Worm (Caenorhabditis elegans) whole organism, L1 larva: ENCODE data around the gene clec-264.

Experiments used
- C04F5.9 ChIP-seq: sonication (generic microtip); optimal IDR thresholded peaks from 2 replicates; lab custom pipeline; 2016; ENCODE audit warnings: missing genetic modification characterization, missing compliant biosample characterization
- C16A3.4 ChIP-seq: fragments of 150-350 bp; optimal IDR thresholded peaks from 2 replicates; lab custom pipeline; 2014; ENCODE audit warnings: missing biosample characterization, missing genetic modification characterization
- F16B12.6 ChIP-seq: fragments of 150-350 bp; optimal IDR thresholded peaks from 2 replicates; lab custom pipeline; 2014; ENCODE audit warnings: missing biosample characterization, missing genetic modification characterization
- Y116A8C.19 ChIP-seq: sonication (generic microtip); optimal IDR thresholded peaks from 2 replicates; lab custom pipeline; 2016; ENCODE audit warnings: missing compliant biosample characterization, missing genetic modification characterization, borderline replicate concordance
- aly-2 ChIP-seq: fragments of 150-350 bp; optimal IDR thresholded peaks from 2 replicates; lab custom pipeline; 2014; ENCODE audit warnings: missing biosample characterization, missing genetic modification characterization
- ama-1 ChIP-seq: fragments of 150-350 bp; optimal IDR thresholded peaks from 2 replicates; lab custom pipeline; 2014
- blmp-1 ChIP-seq: fragments of 150-350 bp; optimal IDR thresholded peaks from 2 replicates; lab custom pipeline; 2014; ENCODE audit warnings: missing biosample characterization, missing genetic modification characterization
- ceh-63 ChIP-seq: fragments of 200-800 bp; sonication (Bioruptor generic); optimal IDR thresholded peaks from 2 replicates; lab custom pipeline; 2018; ENCODE audit warnings: mild to moderate bottlenecking, missing genetic modification characterization, missing compliant biosample characterization
- ceh-90 ChIP-seq: sonication (generic microtip); optimal IDR thresholded peaks from 2 replicates; lab custom pipeline; 2016; ENCODE audit warnings: missing genetic modification characterization, missing compliant biosample characterization
- ces-1 ChIP-seq: fragments of 150-350 bp; optimal IDR thresholded peaks from 2 replicates; lab custom pipeline; 2014; ENCODE audit warnings: missing biosample characterization, missing genetic modification reagents, missing genetic modification characterization
- dpl-1 ChIP-seq, 3 experiments: fragments of 150-350 bp in 2 of 3; sonication (generic microtip) in 1 of 3; optimal IDR thresholded peaks; 2 replicates each; lab custom pipeline; 2014 to 2017; ENCODE audit warnings: missing biosample characterization in 3 of 3, missing genetic modification characterization in 3 of 3, missing genetic modification reagents in 3 of 3
- elt-2 ChIP-seq: sonication (generic microtip); optimal IDR thresholded peaks from 2 replicates; lab custom pipeline; 2016; ENCODE audit warnings: missing genetic modification characterization, mild to moderate bottlenecking, inconsistent platforms, missing compliant biosample characterization, missing genetic modification reagents
- elt-3 ChIP-seq, 6 experiments: fragments of 150-350 bp in 1 of 6; sonication (generic microtip); optimal IDR thresholded peaks; 2 replicates each; lab custom pipeline; 2017 to 2018; ENCODE audit warnings: missing biosample characterization in 6 of 6, missing genetic modification characterization in 6 of 6, inconsistent platforms in 1 of 6
- fkh-4 ChIP-seq: sonication (generic microtip); optimal IDR thresholded peaks from 2 replicates; lab custom pipeline; 2016; ENCODE audit warnings: missing compliant biosample characterization, missing genetic modification characterization, borderline replicate concordance
- fos-1 ChIP-seq: fragments of 150-350 bp; optimal IDR thresholded peaks from 2 replicates; lab custom pipeline; 2014; ENCODE audit warnings: missing biosample characterization, missing genetic modification characterization
- hpl-2 ChIP-seq: fragments of 150-350 bp; optimal IDR thresholded peaks from 2 replicates; lab custom pipeline; 2014; ENCODE audit warnings: missing biosample characterization, missing genetic modification reagents, missing genetic modification characterization
- irx-1 ChIP-seq: sonication (generic microtip); optimal IDR thresholded peaks from 2 replicates; lab custom pipeline; 2016; ENCODE audit warnings: missing genetic modification characterization, missing compliant biosample characterization
- lin-14 ChIP-seq: fragments of 200-800 bp; sonication (Bioruptor generic); optimal IDR thresholded peaks from 2 replicates; lab custom pipeline; 2018; ENCODE audit warnings: mild to moderate bottlenecking, missing genetic modification characterization, moderate library complexity, missing compliant biosample characterization
- lin-15B ChIP-seq: fragments of 150-350 bp; sonication (generic microtip); optimal IDR thresholded peaks from 3 replicates; lab custom pipeline; 2014; ENCODE audit warnings: missing biosample characterization, missing genetic modification characterization
- lin-35 ChIP-seq, 2 experiments: fragments of 150-350 bp; optimal IDR thresholded peaks; 2 replicates each; lab custom pipeline; 2014; ENCODE audit warnings: missing biosample characterization in 2 of 2, missing genetic modification characterization in 2 of 2, missing genetic modification reagents in 2 of 2
- lir-3 ChIP-seq: sonication (generic microtip); optimal IDR thresholded peaks from 2 replicates; lab custom pipeline; 2016; ENCODE audit warnings: mild to moderate bottlenecking, missing genetic modification characterization, moderate library complexity, missing compliant biosample characterization; ENCODE audit not compliant: poor library complexity
- lsy-2 ChIP-seq, 2 experiments: fragments of 150-350 bp; optimal IDR thresholded peaks; 2 replicates each; lab custom pipeline; 2014; ENCODE audit warnings: missing biosample characterization in 2 of 2, missing genetic modification characterization in 2 of 2
- mdl-1 ChIP-seq, 2 experiments: fragments of 150-350 bp; optimal IDR thresholded peaks; 2 replicates each; lab custom pipeline; 2014 to 2017; ENCODE audit warnings: missing biosample characterization in 2 of 2, missing genetic modification characterization in 2 of 2, inconsistent platforms in 1 of 2
- mep-1 ChIP-seq: fragments of 150-350 bp; optimal IDR thresholded peaks from 2 replicates; lab custom pipeline; 2014; ENCODE audit warnings: missing biosample characterization, missing genetic modification characterization
- nhr-20 ChIP-seq: sonication (generic microtip); optimal IDR thresholded peaks from 2 replicates; lab custom pipeline; 2016; ENCODE audit warnings: mild to moderate bottlenecking, missing genetic modification characterization, missing compliant biosample characterization
- nhr-47 ChIP-seq: sonication (generic microtip); optimal IDR thresholded peaks from 2 replicates; lab custom pipeline; 2016; ENCODE audit warnings: mild to moderate bottlenecking, missing genetic modification characterization, moderate library complexity, missing compliant biosample characterization
- nhr-84 ChIP-seq: sonication (generic microtip); optimal IDR thresholded peaks from 2 replicates; lab custom pipeline; 2017; ENCODE audit warnings: missing biosample characterization, missing genetic modification characterization
- nhr-85 ChIP-seq: sonication (generic microtip); peaks from one replicate; lab custom pipeline; 2016; ENCODE audit warnings: missing genetic modification characterization, inconsistent platforms, missing compliant biosample characterization
- pag-3 ChIP-seq: sonication (generic microtip); optimal IDR thresholded peaks from 2 replicates; lab custom pipeline; 2017; ENCODE audit warnings: missing genetic modification characterization, mild to moderate bottlenecking, missing compliant biosample characterization, antibody characterized with exemption, borderline replicate concordance; ENCODE audit not compliant: insufficient read depth
- pqm-1 ChIP-seq: sonication (generic microtip); optimal IDR thresholded peaks from 3 replicates; lab custom pipeline; 2017; ENCODE audit warnings: missing biosample characterization, missing genetic modification characterization
- rnt-1 ChIP-seq: sonication (generic microtip); optimal IDR thresholded peaks from 2 replicates; lab custom pipeline; 2016; ENCODE audit warnings: mild to moderate bottlenecking, missing genetic modification characterization, moderate library complexity, missing compliant biosample characterization
- skn-1 ChIP-seq: fragments of 150-350 bp; optimal IDR thresholded peaks from 2 replicates; lab custom pipeline; 2014; ENCODE audit warnings: missing biosample characterization, missing genetic modification characterization
- snpc-4 ChIP-seq: fragments of 150-350 bp; optimal IDR thresholded peaks from 2 replicates; lab custom pipeline; 2014; ENCODE audit warnings: missing biosample characterization, missing genetic modification characterization
- snu-23 ChIP-seq: sonication (generic microtip); optimal IDR thresholded peaks from 2 replicates; lab custom pipeline; 2016; ENCODE audit warnings: missing genetic modification characterization, missing compliant biosample characterization
- sptf-1 ChIP-seq: fragments of 150-350 bp; optimal IDR thresholded peaks from 2 replicates; lab custom pipeline; 2014; ENCODE audit warnings: missing biosample characterization, missing genetic modification characterization
- tlp-1 ChIP-seq: fragments of 150-350 bp; optimal IDR thresholded peaks from 2 replicates; lab custom pipeline; 2014; ENCODE audit warnings: missing biosample characterization, missing genetic modification characterization
- unc-62 ChIP-seq: fragments of 150-350 bp; optimal IDR thresholded peaks from 2 replicates; lab custom pipeline; 2014; ENCODE audit warnings: missing biosample characterization, missing genetic modification reagents, missing genetic modification characterization
- unc-98 ChIP-seq: fragments of 200-800 bp; sonication (Bioruptor generic); IDR thresholded peaks from 2 replicates; pipeline ENCODE4 v1.3.6; 2022; ENCODE audit warnings: missing genetic modification characterization, missing compliant biosample characterization
- vab-15 ChIP-seq: sonication (generic microtip); optimal IDR thresholded peaks from 2 replicates; lab custom pipeline; 2017; ENCODE audit warnings: missing genotype, mild to moderate bottlenecking, missing genetic modification characterization, missing compliant biosample characterization
- ztf-11 ChIP-seq, 2 experiments: sonication (generic microtip); optimal IDR thresholded peaks; 2 replicates each; lab custom pipeline; 2016 to 2017; ENCODE audit warnings: missing genetic modification characterization in 2 of 2, missing biosample characterization in 1 of 2, missing compliant biosample characterization in 1 of 2
- ztf-4 ChIP-seq: fragments of 150-350 bp; optimal IDR thresholded peaks from 2 replicates; lab custom pipeline; 2014; ENCODE audit warnings: missing biosample characterization, missing genetic modification characterization

The clec-264 gene

DNA sequence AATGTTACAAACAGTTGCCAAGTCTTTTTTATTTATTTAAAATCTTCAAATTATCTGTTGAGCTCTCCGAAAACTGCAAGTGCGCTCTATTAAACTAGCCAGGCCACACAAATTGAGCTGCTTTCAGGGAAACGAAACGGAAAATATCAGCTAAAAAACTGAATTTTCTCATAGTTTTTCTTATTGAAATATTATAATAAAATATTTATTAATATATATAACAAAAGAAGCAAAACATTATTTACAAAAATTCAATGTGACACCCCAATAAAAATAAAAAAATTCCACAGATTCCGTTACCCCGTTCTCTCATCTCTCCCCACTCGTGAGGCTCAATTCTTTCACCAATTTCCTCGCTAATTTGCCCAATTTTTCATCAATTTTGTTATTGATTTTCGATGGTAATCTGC, 17.9 kb downstream of the clec-264 start (continued):
- TF ChIP-seq dpl-1 (GFP tag; optimal IDR thresholded peaks at IDR 0.05; lab: Kevin White, UChicago) = peak in 1 of 3 experiments; percentile 42
- TF ChIP-seq hpl-2 = no peak
- no peak for TF ChIP-seq pqm-1 (tag; lab: Kevin White, UChicago)
- TF ChIP-seq rnt-1 (tag; lab: Kevin White, UChicago) = no peak
- no peak for TF ChIP-seq irx-1
- TF ChIP-seq blmp-1 = no peak
- TF ChIP-seq fkh-4 (tag; lab: Kevin White, UChicago) = no peak
- no peak for TF ChIP-seq ztf-4 (tag; lab: Kevin White, UChicago)
- TF ChIP-seq sptf-1 = no peak
- TF ChIP-seq ceh-90 (tag; lab: Kevin White, UChicago) = no peak
- TF ChIP-seq elt-3 (tag; optimal IDR thresholded peaks at IDR 0.05; lab: Kevin White, UChicago) = no peak
- TF ChIP-seq vab-15 (tag; lab: Kevin White, UChicago) = no peak
- peak; percentile 74 for TF ChIP-seq unc-98 (GFP tag; lab: Robert Waterston, UW)
- no peak for TF ChIP-seq aly-2 (tag; lab: Kevin White, UChicago)
- TF ChIP-seq ztf-11 (tag; optimal IDR thresholded peaks at IDR 0.05; lab: Kevin White, UChicago) = no peak
- TF ChIP-seq F16B12.6 (tag; lab: Kevin White, UChicago) = no peak
- peak in 1 of 2 experiments; percentile 53 for TF ChIP-seq lsy-2 (tag; optimal IDR thresholded peaks at IDR 0.05; lab: Kevin White, UChicago)
- no peak for TF ChIP-seq Y116A8C.19 (tag; lab: Kevin White, UChicago)
- TF ChIP-seq C16A3.4 = peak; percentile 22
- TF ChIP-seq snu-23 = peak; percentile 36
- TF ChIP-seq nhr-84 = no peak
- no peak for TF ChIP-seq ama-1 (lab: Kevin White, UChicago)
- no peak for TF ChIP-seq ceh-63 (GFP tag; lab: Kevin White, UChicago)
- TF ChIP-seq pag-3 (tag; lab: Kevin White, UChicago) = no peak
- peak; percentile 37 for TF ChIP-seq lir-3 (tag; lab: Kevin White, UChicago)
- TF ChIP-seq nhr-20 (tag; lab: Kevin White, UChicago) = no peak
- no peak for TF ChIP-seq snpc-4 (tag; lab: Kevin White, UChicago)
- TF ChIP-seq ces-1 = no peak
- no peak for TF ChIP-seq C04F5.9 (tag; lab: Kevin White, UChicago)
- TF ChIP-seq fos-1 (tag; lab: Kevin White, UChicago) = no peak
- TF ChIP-seq tlp-1 (tag; lab: Kevin White, UChicago) = no peak

DNA sequence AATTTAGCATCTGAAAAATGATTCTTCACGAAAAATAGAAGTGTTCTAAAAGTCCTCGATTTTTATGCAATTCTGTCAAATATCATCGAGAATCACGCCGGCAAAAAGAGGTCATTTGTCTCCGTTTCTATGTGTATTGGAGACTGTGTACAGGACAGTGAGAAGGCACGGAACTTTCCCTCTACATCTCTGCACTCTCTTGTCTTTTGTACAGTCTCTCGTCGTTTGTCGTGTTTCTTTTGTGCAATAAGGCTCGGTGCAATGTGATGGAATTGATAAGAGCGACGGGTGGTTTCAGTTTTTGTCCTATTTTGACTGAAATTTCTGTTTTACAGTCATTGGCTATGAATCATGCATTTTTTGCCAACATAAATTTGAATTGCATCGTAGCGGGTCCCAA, 18.6 kb downstream of the clec-264 start:
- TF ChIP-seq lin-35 (GFP tag; optimal IDR thresholded peaks at IDR 0.05; lab: Kevin White, UChicago) = peak in 1 of 2 experiments; percentile 32
- peak; percentile 58 for TF ChIP-seq blmp-1
- peak; percentile 21 for TF ChIP-seq lin-14 (GFP tag; lab: Kevin White, UChicago)
- peak; percentile 34 for TF ChIP-seq nhr-85 (tag; lab: Kevin White, UChicago)
- no peak for TF ChIP-seq nhr-47 (tag; lab: Kevin White, UChicago)
- TF ChIP-seq lin-15B (tag; lab: Kevin White, UChicago) = no peak
- TF ChIP-seq unc-62 (GFP tag; lab: Kevin White, UChicago) = no peak
- peak; percentile 40 for TF ChIP-seq elt-2
- no peak for TF ChIP-seq skn-1 (tag; lab: Kevin White, UChicago)
- TF ChIP-seq tlp-1 (tag; lab: Kevin White, UChicago) = no peak
- TF ChIP-seq nhr-20 (tag; lab: Kevin White, UChicago) = peak; percentile 4
- peak in 1 of 2 experiments; percentile 31 for TF ChIP-seq lsy-2 (tag; optimal IDR thresholded peaks at IDR 0.05; lab: Kevin White, UChicago)
- no peak for TF ChIP-seq sptf-1
- no peak for TF ChIP-seq unc-98 (GFP tag; lab: Robert Waterston, UW)
- no peak for TF ChIP-seq ztf-11 (tag; optimal IDR thresholded peaks at IDR 0.05; lab: Kevin White, UChicago)
- TF ChIP-seq mep-1 = no peak
- TF ChIP-seq snu-23 = peak; percentile 16
- peak in 1 of 2 experiments; percentile 18 for TF ChIP-seq mdl-1 (tag; optimal IDR thresholded peaks at IDR 0.05; lab: Kevin White, UChicago)
